Fruit fly (Drosophila melanogaster): Measurements from ENCODE around the gene Pten.
A peak's percentile ranks its signal among the peaks of the same experiment; 100 is the strongest.

Gene Pten

dm6 chr2L:10276846-10277245 is 16.0 kb upstream of the Pten start (continued):
- peak; percentile 1 for TF ChIP-seq Mes4 (GFP tag; optimal IDR thresholded peaks at IDR 0.05)
- TF ChIP-seq E2f1 (GFP tag; IDR thresholded peaks at IDR 0.05) = peak; percentile 38; the same call in 1 of the 2 replicates
- TF ChIP-seq CG9609 (GFP tag; optimal IDR thresholded peaks at IDR 0.05) = peak; percentile 13
- peak; percentile 62 for TF ChIP-seq zfh1 (GFP tag; IDR thresholded peaks at IDR 0.05)
- no peak for TF ChIP-seq nerfin-2 (GFP tag; IDR thresholded peaks at IDR 0.05; ENCODE audit: partially characterized antibody)
- no peak for TF ChIP-seq fd96Cb (tag; optimal IDR thresholded peaks at IDR 0.05)
- peak; percentile 24 for TF ChIP-seq Antp (GFP tag; optimal IDR thresholded peaks at IDR 0.05)
- TF ChIP-seq CG4617 (GFP tag; optimal IDR thresholded peaks at IDR 0.05; ENCODE audit: borderline replicate concordance) = peak; percentile 0
- TF ChIP-seq sima (GFP tag; optimal IDR thresholded peaks at IDR 0.05) = peak; percentile 12
- TF ChIP-seq grn (GFP tag; optimal IDR thresholded peaks at IDR 0.05) = no peak
- peak; percentile 42 for TF ChIP-seq chn (GFP tag; optimal IDR thresholded peaks at IDR 0.05)
- TF ChIP-seq bsh (GFP tag; optimal IDR thresholded peaks at IDR 0.05) = peak; percentile 9 to 22
- TF ChIP-seq CG10654 (GFP tag; optimal IDR thresholded peaks at IDR 0.05) = no peak
- peak; percentile 46; the same call in 1 of the 3 replicates for TF ChIP-seq CG34422 (GFP tag; IDR thresholded peaks at IDR 0.05)
- peak; percentile 93 for TF ChIP-seq sens (GFP tag)
- 0 out of 3 replicates have a peak, but pooled peaks have one; percentile 43 for TF ChIP-seq CG11093 (GFP tag; IDR thresholded peaks at IDR 0.05)
- peak; percentile 63 for TF ChIP-seq Drgx (GFP tag; IDR thresholded peaks at IDR 0.05)
- peak; percentile 32 for TF ChIP-seq az2 (GFP tag; optimal IDR thresholded peaks at IDR 0.05)
- TF ChIP-seq pan (optimal IDR thresholded peaks at IDR 0.05) = no peak
- TF ChIP-seq pan (GFP tag; optimal IDR thresholded peaks at IDR 0.05 in 1 of 2, IDR thresholded peaks at IDR 0.05 in 1 of 2) = peak in 1 of 2 experiments; percentile 27
- peak; percentile 5 for TF ChIP-seq dm (GFP tag; optimal IDR thresholded peaks at IDR 0.05)
- TF ChIP-seq CG33213 (GFP tag; optimal IDR thresholded peaks at IDR 0.05) = peak; percentile 46
- TF ChIP-seq phol (tag; optimal IDR thresholded peaks at IDR 0.05) = peak; percentile 28
- TF ChIP-seq CG7987 (GFP tag; optimal IDR thresholded peaks at IDR 0.05) = peak; percentile 11
- TF ChIP-seq CG2199 (GFP tag; IDR thresholded peaks at IDR 0.05) = 0 out of 3 replicates have a peak, but pooled peaks have one; percentile 34
- peak; percentile 39 for TF ChIP-seq Side (GFP tag; optimal IDR thresholded peaks at IDR 0.05)
- peak in 1 of 2 experiments; percentile 47 for TF ChIP-seq Pdp1 (GFP tag; optimal IDR thresholded peaks at IDR 0.05)
- TF ChIP-seq CG7786 (GFP tag; optimal IDR thresholded peaks at IDR 0.05) = peak; percentile 7
- peak; percentile 31 for TF ChIP-seq CG30403 (GFP tag; optimal IDR thresholded peaks at IDR 0.05)
- TF ChIP-seq CG6689 (GFP tag; IDR thresholded peaks at IDR 0.05) = peak; percentile 19; the same call in 1 of the 2 replicates
- TF ChIP-seq CG3407 (GFP tag; optimal IDR thresholded peaks at IDR 0.05) = peak; percentile 18
- peak; percentile 36 for TF ChIP-seq CG1647 (GFP tag; optimal IDR thresholded peaks at IDR 0.05)
- TF ChIP-seq sd (tag; optimal IDR thresholded peaks at IDR 0.05) = no peak
- TF ChIP-seq dati (GFP tag; IDR thresholded peaks at IDR 0.05) = 0 out of 2 replicates have a peak, but pooled peaks have one; percentile 8
- TF ChIP-seq CG4854 (GFP tag; optimal IDR thresholded peaks at IDR 0.05) = no peak
- TF ChIP-seq CG3838 (GFP tag; optimal IDR thresholded peaks at IDR 0.05) = no peak
- TF ChIP-seq CG7556 (GFP tag; optimal IDR thresholded peaks at IDR 0.05) = no peak
- TF ChIP-seq Hr39 (optimal IDR thresholded peaks at IDR 0.05) = no peak
- no peak for TF ChIP-seq CG11247 (GFP tag; IDR thresholded peaks at IDR 0.05)
- 0 out of 3 replicates have a peak, but pooled peaks have one; percentile 13 for TF ChIP-seq CG7357 (GFP tag; IDR thresholded peaks at IDR 0.05)
- TF ChIP-seq Deaf1 (tag; optimal IDR thresholded peaks at IDR 0.05) = no peak
- TF ChIP-seq p53 (GFP tag; optimal IDR thresholded peaks at IDR 0.05) = peak; percentile 11
- TF ChIP-seq en (GFP tag; optimal IDR thresholded peaks at IDR 0.05) = peak; percentile 1
- TF ChIP-seq CG12236 (GFP tag; optimal IDR thresholded peaks at IDR 0.05) = peak; percentile 47
- TF ChIP-seq CG17361 (GFP tag; IDR thresholded peaks at IDR 0.05) = peak; percentile 30; the same call in 1 of the 3 replicates
- no peak for TF ChIP-seq Trl (optimal IDR thresholded peaks at IDR 0.05)
- peak; percentile 20 for TF ChIP-seq Trl (GFP tag; optimal IDR thresholded peaks at IDR 0.05)
- TF ChIP-seq row (GFP tag; IDR thresholded peaks at IDR 0.05) = peak; percentile 37; the same call in 1 of the 3 replicates
- peak; percentile 33 for TF ChIP-seq CG13624 (GFP tag; optimal IDR thresholded peaks at IDR 0.05)
- peak; percentile 28; the same call in 1 of the 2 replicates for TF ChIP-seq CG14014 (GFP tag; IDR thresholded peaks at IDR 0.05)
- TF ChIP-seq TFAM (GFP tag; optimal IDR thresholded peaks at IDR 0.05) = no peak
- TF ChIP-seq CG5245 (GFP tag; optimal IDR thresholded peaks at IDR 0.05) = peak; percentile 10
